Worm (Caenorhabditis elegans) whole organism, young adult: ENCODE data around the gene mboa-2.

Experiments
- C06A6.2 ChIP-seq: fragments of 200-800 bp; sonication (Bioruptor generic); conservative IDR thresholded peaks from 2 replicates; pipeline ENCODE4 v1.3.6; 2022; ENCODE audit warnings: missing genetic modification characterization, missing compliant biosample characterization
- D2030.7 ChIP-seq: fragments of 200-800 bp; sonication (Bioruptor generic); IDR thresholded peaks from 2 replicates; pipeline ENCODE4 v1.3.6; 2022; ENCODE audit warnings: missing genetic modification reagents, missing genetic modification characterization, missing compliant biosample characterization
- F10E7.11 ChIP-seq: sonication (generic microtip); optimal IDR thresholded peaks from 2 replicates; lab custom pipeline; 2017; ENCODE audit warnings: mild to moderate bottlenecking, missing genetic modification characterization, moderate library complexity, missing compliant biosample characterization
- F52B5.7 ChIP-seq: sonication (generic microtip); optimal IDR thresholded peaks from 2 replicates; lab custom pipeline; 2016; ENCODE audit warnings: mild to moderate bottlenecking, missing genetic modification characterization, missing compliant biosample characterization
- K12H6.12 ChIP-seq: fragments of 200-800 bp; sonication (Bioruptor generic); optimal IDR thresholded peaks from 2 replicates; lab custom pipeline; 2018; ENCODE audit warnings: mild to moderate bottlenecking, missing genetic modification characterization, missing compliant biosample characterization
- Y53F4B.3 ChIP-seq: fragments of 200-800 bp; sonication (Bioruptor generic); IDR thresholded peaks from 2 replicates; pipeline ENCODE4 v1.3.6; 2022; ENCODE audit warnings: missing genetic modification reagents, missing genetic modification characterization, missing compliant biosample characterization
- Y56A3A.18 ChIP-seq: fragments of 200-800 bp; sonication (Bioruptor generic); IDR thresholded peaks from 2 replicates; pipeline ENCODE4 v1.3.6; 2022; ENCODE audit warnings: missing genetic modification reagents, missing genetic modification characterization, missing compliant biosample characterization
- Y95B8A.8 ChIP-seq: fragments of 200-800 bp; sonication (Bioruptor generic); IDR thresholded peaks from 2 replicates; pipeline ENCODE4 v1.3.6; 2022; ENCODE audit warnings: missing genetic modification reagents, missing genetic modification characterization, missing compliant biosample characterization
- ZK185.1 ChIP-seq: sonication (generic microtip); optimal IDR thresholded peaks from 2 replicates; lab custom pipeline; 2016; ENCODE audit warnings: mild to moderate bottlenecking, missing genetic modification characterization, missing compliant biosample characterization; ENCODE audit not compliant: poor library complexity, severe bottlenecking
- ama-1 ChIP-seq, 3 experiments: fragments of 150-350 bp in 1 of 3; sonication (generic microtip) in 2 of 3; optimal IDR thresholded peaks; 2 replicates each; lab custom pipeline; 2014 to 2018; ENCODE audit warnings: missing biosample characterization in 2 of 3, missing genetic modification characterization in 2 of 3, missing genetic modification reagents in 2 of 3
- atf-7 ChIP-seq: sonication (generic microtip); optimal IDR thresholded peaks from 2 replicates; lab custom pipeline; 2017; ENCODE audit warnings: mild to moderate bottlenecking, missing genetic modification characterization, missing compliant biosample characterization
- attf-5 ChIP-seq: fragments of 200-800 bp; sonication (Bioruptor generic); optimal IDR thresholded peaks from 2 replicates; lab custom pipeline; 2018; ENCODE audit warnings: mild to moderate bottlenecking, missing genetic modification characterization, missing compliant biosample characterization
- attf-6 ChIP-seq: fragments of 200-800 bp; sonication (Bioruptor generic); IDR thresholded peaks from 2 replicates; pipeline ENCODE4 v1.3.6; 2022; ENCODE audit warnings: missing genetic modification reagents, missing genetic modification characterization, missing compliant biosample characterization
- ccch-3 ChIP-seq: fragments of 200-800 bp; sonication (Bioruptor generic); optimal IDR thresholded peaks from 2 replicates; lab custom pipeline; 2018; ENCODE audit warnings: mild to moderate bottlenecking, missing genetic modification characterization, missing compliant biosample characterization
- cebp-1 ChIP-seq, 2 experiments: fragments of 200-800 bp in 1 of 2; sonication (Bioruptor generic) in 1 of 2; sonication (generic microtip) in 1 of 2; IDR thresholded peaks in 1 of 2; optimal IDR thresholded peaks in 1 of 2; 2 replicates each; pipeline versions ENCODE4 v1.3.6 to Lab custom; 2017 to 2022; ENCODE audit warnings: missing compliant biosample characterization in 2 of 2, missing genetic modification characterization in 2 of 2, mild to moderate bottlenecking in 1 of 2, missing genetic modification reagents in 1 of 2, moderate library complexity in 1 of 2
- ceh-100 ChIP-seq: fragments of 200-800 bp; sonication (Bioruptor generic); IDR thresholded peaks from 2 replicates; pipeline ENCODE4 v1.3.6; 2022; ENCODE audit warnings: missing genetic modification reagents, missing genetic modification characterization, missing compliant biosample characterization
- ceh-40 ChIP-seq: fragments of 200-800 bp; sonication (Bioruptor generic); IDR thresholded peaks from 2 replicates; pipeline ENCODE4 v1.3.6; 2022; ENCODE audit warnings: missing genetic modification characterization, missing compliant biosample characterization
- dox-1 ChIP-seq: fragments of 200-800 bp; sonication (Bioruptor generic); IDR thresholded peaks from 2 replicates; pipeline ENCODE4 v1.3.6; 2022; ENCODE audit warnings: missing genetic modification reagents, missing genetic modification characterization, missing compliant biosample characterization
- ets-4 ChIP-seq: fragments of 200-800 bp; sonication (Bioruptor generic); optimal IDR thresholded peaks from 2 replicates; lab custom pipeline; 2018; ENCODE audit warnings: mild to moderate bottlenecking, missing genetic modification characterization, missing compliant biosample characterization
- hlh-12 ChIP-seq: sonication (generic microtip); optimal IDR thresholded peaks from 2 replicates; lab custom pipeline; 2016; ENCODE audit warnings: missing genetic modification characterization, missing compliant biosample characterization
- hmg-20 ChIP-seq: fragments of 200-800 bp; sonication (Bioruptor generic); IDR thresholded peaks from 2 replicates; pipeline ENCODE4 v1.3.6; 2022; ENCODE audit warnings: missing genetic modification reagents, missing genetic modification characterization, missing compliant biosample characterization
- lag-1 ChIP-seq: fragments of 200-800 bp; sonication (Bioruptor generic); IDR thresholded peaks from 2 replicates; pipeline ENCODE4 v1.3.6; 2022; ENCODE audit warnings: missing genetic modification reagents, missing genetic modification characterization, missing compliant biosample characterization
- let-526 ChIP-seq: fragments of 200-800 bp; sonication (Bioruptor generic); IDR thresholded peaks from 2 replicates; pipeline ENCODE4 v1.3.6; 2022; ENCODE audit warnings: missing genetic modification reagents, missing genetic modification characterization, missing compliant biosample characterization
- lin-35 ChIP-seq, 3 experiments: fragments of 150-350 bp in 2 of 3; sonication (generic microtip) in 1 of 3; optimal IDR thresholded peaks; 2 replicates each; lab custom pipeline; 2014 to 2018; ENCODE audit warnings: missing biosample characterization in 3 of 3, missing genetic modification characterization in 3 of 3, missing genetic modification reagents in 3 of 3
- lin-40 ChIP-seq: sonication (generic microtip); optimal IDR thresholded peaks from 2 replicates; lab custom pipeline; 2016; ENCODE audit warnings: missing genetic modification characterization, mild to moderate bottlenecking, missing compliant biosample characterization, missing genotype, missing genetic modification reagents
- lin-54 ChIP-seq: fragments of 200-800 bp; sonication (Bioruptor generic); optimal IDR thresholded peaks from 2 replicates; lab custom pipeline; 2018; ENCODE audit warnings: mild to moderate bottlenecking, missing genetic modification characterization, missing compliant biosample characterization
- lir-1 ChIP-seq: fragments of 200-800 bp; sonication (Bioruptor generic); conservative IDR thresholded peaks from 2 replicates; pipeline ENCODE4 v1.3.6; 2022; ENCODE audit warnings: missing genetic modification reagents, missing genetic modification characterization, missing compliant biosample characterization
- madf-10 ChIP-seq: sonication (generic microtip); optimal IDR thresholded peaks from 2 replicates; lab custom pipeline; 2016; ENCODE audit warnings: mild to moderate bottlenecking, missing genetic modification characterization, missing compliant biosample characterization
- madf-6 ChIP-seq: fragments of 200-800 bp; sonication (Bioruptor generic); IDR thresholded peaks from 2 replicates; pipeline ENCODE4 v1.3.6; 2022; ENCODE audit warnings: missing genetic modification reagents, missing genetic modification characterization, missing compliant biosample characterization
- mcd-1 ChIP-seq: fragments of 200-800 bp; sonication (Bioruptor generic); IDR thresholded peaks from 2 replicates; pipeline ENCODE4 v1.3.6; 2022; ENCODE audit warnings: missing genetic modification reagents, missing genetic modification characterization, missing compliant biosample characterization
- mes-4 ChIP-seq: sonication (generic microtip); optimal IDR thresholded peaks from 2 replicates; lab custom pipeline; 2016; ENCODE audit warnings: missing genotype, missing genetic modification characterization, missing compliant biosample characterization
- nfya-1 ChIP-seq: sonication (generic microtip); optimal IDR thresholded peaks from 2 replicates; lab custom pipeline; 2017; ENCODE audit warnings: antibody characterized with exemption, missing compliant biosample characterization, missing genetic modification characterization, borderline replicate concordance; ENCODE audit not compliant: insufficient read depth
- nhr-179 ChIP-seq: sonication (generic microtip); optimal IDR thresholded peaks from 2 replicates; lab custom pipeline; 2016; ENCODE audit warnings: mild to moderate bottlenecking, missing genetic modification characterization, missing compliant biosample characterization
- nhr-80 ChIP-seq: sonication (generic microtip); optimal IDR thresholded peaks from 2 replicates; lab custom pipeline; 2016; ENCODE audit warnings: missing genetic modification characterization, missing compliant biosample characterization
- pha-4 ChIP-seq: fragments of 150-350 bp; sonication (generic microtip); optimal IDR thresholded peaks from 2 replicates; lab custom pipeline; 2014; ENCODE audit warnings: missing biosample characterization, missing genetic modification reagents, missing genetic modification characterization
- rcor-1 ChIP-seq: fragments of 200-800 bp; sonication (Bioruptor generic); IDR thresholded peaks from 2 replicates; pipeline ENCODE4 v1.3.6; 2022; ENCODE audit warnings: missing genetic modification reagents, missing genetic modification characterization, missing compliant biosample characterization
- repo-1 ChIP-seq: sonication (generic microtip); optimal IDR thresholded peaks from 2 replicates; lab custom pipeline; 2017; ENCODE audit warnings: mild to moderate bottlenecking, missing genetic modification characterization, missing compliant biosample characterization
- somi-1 ChIP-seq: fragments of 200-800 bp; sonication (Bioruptor generic); optimal IDR thresholded peaks from 2 replicates; lab custom pipeline; 2018; ENCODE audit warnings: mild to moderate bottlenecking, missing genetic modification characterization, missing compliant biosample characterization
- tbp1 ChIP-seq: fragments of 200-800 bp; sonication (Bioruptor generic); optimal IDR thresholded peaks from 2 replicates; lab custom pipeline; 2018; ENCODE audit warnings: mild to moderate bottlenecking, missing genetic modification characterization, missing compliant biosample characterization
- zim-3 ChIP-seq: sonication (generic microtip); optimal IDR thresholded peaks from 2 replicates; lab custom pipeline; 2017; ENCODE audit warnings: mild to moderate bottlenecking, missing genetic modification characterization, moderate library complexity, missing compliant biosample characterization

mboa-2 gene

ce11 chrV:11123817-11124337, 1.6 kb upstream of the mboa-2 start, which contains the start of the genes atp-5 and lmtr-3 (continued):
- TF ChIP-seq D2030.7 (GFP tag; lab: Robert Waterston, UW), result peak; percentile 85
- peak; percentile 68 for TF ChIP-seq madf-10 (tag; lab: Kevin White, UChicago)

ce11 chrV:11121247-11121646, 1.0 kb downstream of the mboa-2 start:
- TF ChIP-seq mcd-1 (GFP tag; lab: Robert Waterston, UW) (no peak), nfya-1 (tag; lab: Kevin White, UChicago) (no peak), ZK185.1 (tag; lab: Kevin White, UChicago) (no peak), mes-4 (tag; lab: Kevin White, UChicago) (no peak), pha-4 (tag; lab: Kevin White, UChicago) (no peak), attf-5 (GFP tag; lab: Kevin White, UChicago) (peak; percentile 19), lir-1 (no peak), lag-1 (GFP tag; lab: Robert Waterston, UW) (no peak), dox-1 (GFP tag; lab: Robert Waterston, UW) (no peak), lin-35 (GFP tag; optimal IDR thresholded peaks at IDR 0.05; lab: Kevin White, UChicago) (peak in 1 of 3 experiments; percentile 42), F10E7.11 (tag; lab: Kevin White, UChicago) (no peak), tbp1 (GFP tag; lab: Kevin White, UChicago) (peak; percentile 11), Y56A3A.18 (no peak), ets-4 (no peak), hmg-20 (GFP tag; lab: Robert Waterston, UW) (no peak), atf-7 (tag; lab: Kevin White, UChicago) (no peak), attf-6 (GFP tag; lab: Robert Waterston, UW) (no peak), nhr-80 (tag; lab: Kevin White, UChicago) (no peak), rcor-1 (GFP tag; lab: Robert Waterston, UW) (no peak), C06A6.2 (GFP tag; lab: Robert Waterston, UW) (no peak), ama-1 (optimal IDR thresholded peaks at IDR 0.05; lab: Kevin White, UChicago) (no peak), ama-1 (GFP tag; optimal IDR thresholded peaks at IDR 0.05; lab: Kevin White, UChicago) (no peak), zim-3 (no peak), ceh-40 (GFP tag; lab: Robert Waterston, UW) (no peak), F52B5.7 (tag; lab: Kevin White, UChicago) (no peak), madf-10 (tag; lab: Kevin White, UChicago) (no peak), Y53F4B.3 (GFP tag; lab: Robert Waterston, UW) (no peak), K12H6.12 (tag; lab: Kevin White, UChicago) (peak; percentile 19), somi-1 (GFP tag; lab: Kevin White, UChicago) (no peak), repo-1 (tag; lab: Kevin White, UChicago) (no peak), Y95B8A.8 (GFP tag; lab: Robert Waterston, UW) (no peak), cebp-1 (GFP tag; IDR thresholded peaks at IDR 0.05; lab: Robert Waterston, UW) (no peak), cebp-1 (tag; optimal IDR thresholded peaks at IDR 0.05; lab: Kevin White, UChicago) (peak; percentile 41), lin-54 (GFP tag; lab: Kevin White, UChicago) (no peak), let-526 (GFP tag; lab: Robert Waterston, UW) (no peak), ceh-100 (no peak), madf-6 (GFP tag; lab: Robert Waterston, UW) (no peak), nhr-179 (tag; lab: Kevin White, UChicago) (no peak), lin-40 (tag; lab: Kevin White, UChicago) (peak; percentile 5), ccch-3 (no peak), hlh-12 (tag; lab: Kevin White, UChicago) (no peak)
